Worm (Caenorhabditis elegans) whole organism, midembryonic: ENCODE results near the gene ZK856.19.

Source experiments
- T22C8.4 ChIP-seq: fragments of 200-800 bp; sonication (Bioruptor generic); IDR thresholded peaks from 2 replicates; pipeline ENCODE4 v1.3.6; 2022; ENCODE audit warnings: missing genetic modification characterization, missing compliant biosample characterization
- klf-2 ChIP-seq: fragments of 200-800 bp; sonication (Bioruptor generic); conservative IDR thresholded peaks from 2 replicates; pipeline ENCODE4 v1.3.6; 2022; ENCODE audit warnings: missing genetic modification reagents, missing genetic modification characterization, missing compliant biosample characterization
- ref-1 ChIP-seq: fragments of 200-800 bp; sonication (Bioruptor generic); conservative IDR thresholded peaks from 2 replicates; pipeline ENCODE4 v1.3.6; 2022; ENCODE audit warnings: missing genetic modification reagents, missing genetic modification characterization, missing compliant biosample characterization
- ztf-23 ChIP-seq: fragments of 200-800 bp; sonication (Bioruptor generic); IDR thresholded peaks from 2 replicates; pipeline ENCODE4 v1.3.6; 2022; ENCODE audit warnings: missing genetic modification reagents, missing genetic modification characterization, missing compliant biosample characterization

- no peak for TF ChIP-seq ref-1 (GFP tag; lab: Robert Waterston, UW)
- no peak for TF ChIP-seq klf-2
- no peak for TF ChIP-seq T22C8.4
- no peak for TF ChIP-seq ztf-23
These were observed 39.5 kb upstream of the ZK856.19 start for ce11 chrV:10244018-10244720.
